Fruit fly (Drosophila melanogaster): ENCODE data around the gene CycG.

DNA sequence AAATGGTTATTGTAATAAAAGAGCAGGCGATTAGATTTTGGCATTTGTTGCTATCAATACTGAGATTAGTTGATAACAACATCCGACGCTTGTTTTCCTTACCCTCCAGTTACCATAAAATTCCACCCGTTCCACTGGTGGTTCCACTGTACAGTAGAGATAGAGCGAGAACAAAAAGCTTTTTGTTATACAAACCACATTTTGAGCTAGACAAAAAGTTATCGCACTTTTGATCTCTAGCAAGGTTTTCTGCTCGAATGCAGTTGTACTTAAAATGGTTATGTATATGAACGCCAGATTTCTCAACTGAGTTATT, 7.4 kb downstream of the CycG start:
- TF ChIP-seq Sox102F (GFP tag; optimal IDR thresholded peaks at IDR 0.05) (no peak), CG11762 (GFP tag; optimal IDR thresholded peaks at IDR 0.05; ENCODE audit: insufficient read depth) (no peak), Hr39 (GFP tag; optimal IDR thresholded peaks at IDR 0.05) (no peak), achi (GFP tag; optimal IDR thresholded peaks at IDR 0.05) (no peak), OdsH (GFP tag; optimal IDR thresholded peaks at IDR 0.05) (no peak), vri (GFP tag; optimal IDR thresholded peaks at IDR 0.05) (no peak), CG4318 (GFP tag; optimal IDR thresholded peaks at IDR 0.05) (no peak)
